Fruit fly (Drosophila melanogaster) whole organism, embryonic: ENCODE measurements around the gene CG17359.

Experiments
- Asciz ChIP-seq: fragments of 200-800 bp; sonication (Bioruptor generic); optimal IDR thresholded peaks from 2 replicates; lab custom pipeline; 2017; ENCODE audit warnings: missing biosample characterization, mild to moderate bottlenecking, missing genetic modification characterization, missing genetic modification reagents
- CG33213 ChIP-seq: fragments of 200-800 bp; sonication (Bioruptor generic); optimal IDR thresholded peaks from 3 replicates; lab custom pipeline; 2016; ENCODE audit warnings: missing biosample characterization, missing genetic modification characterization
- CG9215 ChIP-seq: fragments of 200-800 bp; sonication (Bioruptor generic); IDR thresholded peaks from 2 replicates; pipeline ENCODE4 v1.3.6; 2022; ENCODE audit warnings: missing biosample characterization, missing genetic modification characterization
- Hand ChIP-seq: fragments of 200-800 bp; sonication (Bioruptor generic); optimal IDR thresholded peaks from 2 replicates; lab custom pipeline; 2017; ENCODE audit warnings: mild to moderate bottlenecking, missing biosample characterization, missing genetic modification reagents, missing genetic modification characterization
- Side ChIP-seq: fragments of 200-800 bp; sonication (Bioruptor generic); optimal IDR thresholded peaks from 2 replicates; lab custom pipeline; 2016; ENCODE audit warnings: missing biosample characterization, missing genetic modification characterization
- fru ChIP-seq: fragments of >200 bp; optimal IDR thresholded peaks from 2 replicates; lab custom pipeline; 2017
- h ChIP-seq: fragments of >200 bp; optimal IDR thresholded peaks from 2 replicates; lab custom pipeline; 2017
- row ChIP-seq: fragments of 200-800 bp; sonication (Bioruptor generic); IDR thresholded peaks from 3 replicates; pipeline ENCODE4 v1.3.6; 2022; ENCODE audit warnings: missing biosample characterization, missing genetic modification characterization
- sens ChIP-seq: fragments of 200-800 bp; sonication (Bioruptor generic); peaks from one replicate; lab custom pipeline; 2016; ENCODE audit warnings: missing biosample characterization, missing genetic modification characterization
- slp2 ChIP-seq: fragments of 200-800 bp; sonication (Bioruptor generic); optimal IDR thresholded peaks from 2 replicates; lab custom pipeline; 2016; ENCODE audit warnings: missing biosample characterization, missing genetic modification characterization

DNA sequence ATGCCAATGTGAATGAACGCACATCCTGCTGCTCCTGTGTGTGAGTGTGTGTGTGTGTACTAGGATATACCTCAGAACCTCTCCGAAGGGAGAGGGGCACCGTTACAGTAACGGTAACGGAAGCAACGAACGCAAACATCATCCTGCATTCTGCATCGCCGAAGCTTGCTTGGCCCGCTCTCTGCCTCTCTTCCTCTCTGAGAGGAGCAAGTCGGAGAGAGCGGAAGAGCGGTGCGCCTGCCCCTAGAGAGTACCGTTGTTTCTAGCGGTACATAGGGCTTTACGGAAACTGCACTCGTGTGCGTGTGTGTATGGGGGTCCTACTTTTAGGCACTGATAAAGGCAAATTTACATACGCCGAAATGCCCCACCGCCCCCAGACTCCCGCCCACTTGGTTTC, 7.7 kb downstream of the CG17359 start:
- TF ChIP-seq Asciz (GFP tag; lab: Kevin White, UChicago) (no peak), CG9215 (GFP tag; lab: Robert Waterston, UW) (no peak), Side (GFP tag; lab: Kevin White, UChicago) (no peak), CG33213 (GFP tag; lab: Kevin White, UChicago) (no peak), Hand (GFP tag; lab: Kevin White, UChicago) (no peak), row (GFP tag; lab: Robert Waterston, UW) (no peak), fru (lab: Kevin White, UChicago) (no peak), slp2 (GFP tag; lab: Kevin White, UChicago) (no peak), h (lab: Kevin White, UChicago) (no peak), sens (GFP tag; lab: Kevin White, UChicago) (no peak)
